Worm (Caenorhabditis elegans) whole organism, young adult: ENCODE measurements around the gene golg-2.

Experiments used
- attf-5 ChIP-seq: fragments of 200-800 bp; sonication (Bioruptor generic); optimal IDR thresholded peaks from 2 replicates; lab custom pipeline; 2018; ENCODE audit warnings: mild to moderate bottlenecking, missing genetic modification characterization, missing compliant biosample characterization
- attf-6 ChIP-seq: fragments of 200-800 bp; sonication (Bioruptor generic); IDR thresholded peaks from 2 replicates; pipeline ENCODE4 v1.3.6; 2022; ENCODE audit warnings: missing genetic modification reagents, missing genetic modification characterization, missing compliant biosample characterization
- tbx-9 ChIP-seq: sonication (generic microtip); optimal IDR thresholded peaks from 2 replicates; lab custom pipeline; 2016; ENCODE audit warnings: borderline replicate concordance, missing genetic modification characterization, inconsistent platforms, missing compliant biosample characterization

ce11 chrII:5018578-5018977, 21.3 kb downstream of the golg-2 start:
- no peak for TF ChIP-seq attf-5 (GFP tag; lab: Kevin White, UChicago)
- no peak for TF ChIP-seq tbx-9 (tag; lab: Kevin White, UChicago)
- no peak for TF ChIP-seq attf-6 (GFP tag; lab: Robert Waterston, UW)
